Fruit fly (Drosophila melanogaster) whole organism, embryonic: ENCODE results near the gene wapl.

Experiments used
- Ada2b ChIP-seq: fragments of 200-800 bp; sonication (Bioruptor generic); IDR thresholded peaks from 2 replicates; pipeline ENCODE4 v1.3.6; 2022; ENCODE audit warnings: missing biosample characterization, missing genetic modification characterization
- CG10147 ChIP-seq: fragments of 200-800 bp; sonication (Bioruptor generic); optimal IDR thresholded peaks from 2 replicates; lab custom pipeline; 2019; ENCODE audit warnings: missing biosample characterization, mild to moderate bottlenecking, missing genetic modification characterization, moderate library complexity
- CG10267 ChIP-seq: fragments of 200-800 bp; sonication (Bioruptor generic); optimal IDR thresholded peaks from 2 replicates; lab custom pipeline; 2018; ENCODE audit warnings: missing biosample characterization, mild to moderate bottlenecking, missing genetic modification characterization, moderate library complexity
- CG11247 ChIP-seq: fragments of 200-800 bp; sonication (Bioruptor generic); IDR thresholded peaks from 2 replicates; pipeline ENCODE4 v1.3.6; 2022; ENCODE audit warnings: missing biosample characterization, missing genetic modification characterization
- CG12104 ChIP-seq: fragments of 200-800 bp; sonication (Bioruptor generic); optimal IDR thresholded peaks from 3 replicates; lab custom pipeline; 2016; ENCODE audit warnings: missing biosample characterization, missing genetic modification characterization
- CG13624 ChIP-seq: fragments of 200-800 bp; sonication (Bioruptor generic); optimal IDR thresholded peaks from 2 replicates; lab custom pipeline; 2016; ENCODE audit warnings: missing biosample characterization, missing genetic modification characterization
- CG13894 ChIP-seq: fragments of 200-800 bp; sonication (Bioruptor generic); optimal IDR thresholded peaks from 3 replicates; lab custom pipeline; 2018; ENCODE audit warnings: missing biosample characterization, mild to moderate bottlenecking, missing genetic modification characterization, moderate library complexity
- CG14710 ChIP-seq: fragments of 200-800 bp; sonication (Bioruptor generic); optimal IDR thresholded peaks from 3 replicates; lab custom pipeline; 2019; ENCODE audit warnings: missing biosample characterization, mild to moderate bottlenecking, missing genetic modification characterization, moderate library complexity
- CG1603 ChIP-seq: fragments of 200-800 bp; sonication (Bioruptor generic); optimal IDR thresholded peaks from 2 replicates; lab custom pipeline; 2019; ENCODE audit warnings: missing biosample characterization, mild to moderate bottlenecking, missing genetic modification characterization, moderate library complexity
- CG18262 ChIP-seq: fragments of 200-800 bp; optimal IDR thresholded peaks from 3 replicates; lab custom pipeline; 2019; ENCODE audit warnings: missing biosample characterization, mild to moderate bottlenecking, missing genetic modification characterization, moderate library complexity
- CG31388 ChIP-seq: fragments of 200-800 bp; sonication (Bioruptor generic); optimal IDR thresholded peaks from 2 replicates; lab custom pipeline; 2016; ENCODE audit warnings: missing biosample characterization, missing genetic modification characterization
- CG4820 ChIP-seq: fragments of 200-800 bp; sonication (Bioruptor generic); optimal IDR thresholded peaks from 3 replicates; lab custom pipeline; 2016; ENCODE audit warnings: missing biosample characterization, missing genetic modification characterization
- CG6683 ChIP-seq: fragments of 200-800 bp; sonication (Bioruptor generic); optimal IDR thresholded peaks from 2 replicates; lab custom pipeline; 2017; ENCODE audit warnings: missing biosample characterization, mild to moderate bottlenecking, missing genetic modification characterization, missing genetic modification reagents
- CG6689 ChIP-seq: fragments of 200-800 bp; sonication (Bioruptor generic); IDR thresholded peaks from 2 replicates; pipeline ENCODE4 v1.3.6; 2022; ENCODE audit warnings: missing biosample characterization, missing genetic modification characterization
- CG6765 ChIP-seq: fragments of 200-800 bp; sonication (Bioruptor generic); optimal IDR thresholded peaks from 3 replicates; lab custom pipeline; 2017; ENCODE audit warnings: missing biosample characterization, mild to moderate bottlenecking, missing genetic modification characterization
- CG7357 ChIP-seq: fragments of 200-800 bp; sonication (Bioruptor generic); IDR thresholded peaks from 3 replicates; pipeline ENCODE4 v1.3.6; 2022; ENCODE audit warnings: missing biosample characterization, missing genetic modification characterization
- CG8089 ChIP-seq: fragments of 200-800 bp; sonication (Bioruptor generic); optimal IDR thresholded peaks from 3 replicates; lab custom pipeline; 2016; ENCODE audit warnings: missing biosample characterization, missing genetic modification characterization
- CG9437 ChIP-seq: fragments of 200-800 bp; sonication (Bioruptor generic); optimal IDR thresholded peaks from 2 replicates; lab custom pipeline; 2018; ENCODE audit warnings: missing biosample characterization, mild to moderate bottlenecking, missing genetic modification characterization
- Dip2 ChIP-seq: fragments of 200-800 bp; sonication (Bioruptor generic); IDR thresholded peaks from 2 replicates; pipeline ENCODE4 v1.3.6; 2022; ENCODE audit warnings: missing biosample characterization, missing genetic modification characterization
- Doc3 ChIP-seq: fragments of 200-800 bp; sonication (Bioruptor generic); IDR thresholded peaks from 3 replicates; pipeline ENCODE4 v1.3.6; 2022; ENCODE audit warnings: missing biosample characterization, missing genetic modification characterization; ENCODE audit not compliant: partially characterized antibody
- Gsc ChIP-seq: fragments of 200-800 bp; sonication (Bioruptor generic); IDR thresholded peaks from 2 replicates; pipeline ENCODE4 v1.3.6; 2022; ENCODE audit warnings: missing biosample characterization, missing genetic modification characterization
- H15 ChIP-seq: fragments of 200-800 bp; sonication (Bioruptor generic); IDR thresholded peaks from 3 replicates; pipeline ENCODE4 v1.3.6; 2022; ENCODE audit warnings: missing biosample characterization, missing genetic modification characterization
- Hr51 ChIP-seq, 2 experiments: fragments of 200-800 bp; sonication (Bioruptor generic); optimal IDR thresholded peaks; 2 replicates in 1 of 2; 3 replicates in 1 of 2; lab custom pipeline; 2016 to 2018; ENCODE audit warnings: missing biosample characterization in 2 of 2, missing genetic modification characterization in 2 of 2, mild to moderate bottlenecking in 1 of 2, moderate library complexity in 1 of 2
- Med ChIP-seq: fragments of 200-800 bp; sonication (Bioruptor generic); peaks from one replicate; lab custom pipeline; 2016; ENCODE audit warnings: missing biosample characterization, missing genetic modification characterization, mild to moderate bottlenecking, inconsistent platforms, moderate library complexity
- Oli ChIP-seq: fragments of 200-800 bp; sonication (Bioruptor generic); optimal IDR thresholded peaks from 2 replicates; lab custom pipeline; 2018; ENCODE audit warnings: missing biosample characterization, mild to moderate bottlenecking, missing genetic modification characterization, moderate library complexity
- Side ChIP-seq: fragments of 200-800 bp; sonication (Bioruptor generic); optimal IDR thresholded peaks from 2 replicates; lab custom pipeline; 2016; ENCODE audit warnings: missing biosample characterization, missing genetic modification characterization
- Stat92E ChIP-seq, 3 experiments: fragments of >200 bp in 2 of 3; fragments of 200-800 bp in 1 of 3; sonication (Bioruptor generic) in 1 of 3; optimal IDR thresholded peaks; 2 replicates each; lab custom pipeline; 2017 to 2019; ENCODE audit warnings: missing biosample characterization in 3 of 3, missing genetic modification characterization in 3 of 3, mild to moderate bottlenecking in 1 of 3, moderate library complexity in 1 of 3
- Taf1 ChIP-seq: fragments of 200-800 bp; sonication (Bioruptor generic); IDR thresholded peaks from 2 replicates; pipeline ENCODE4 v1.3.6; 2022; ENCODE audit warnings: missing biosample characterization, missing genetic modification characterization
- Tbp ChIP-seq: fragments of >200 bp; optimal IDR thresholded peaks from 2 replicates; lab custom pipeline; 2018; ENCODE audit warnings: missing biosample characterization, missing genetic modification characterization
- amos ChIP-seq: fragments of 200-800 bp; sonication (Bioruptor generic); IDR thresholded peaks from 2 replicates; pipeline ENCODE4 v1.3.6; 2022; ENCODE audit warnings: missing biosample characterization, missing genetic modification characterization; ENCODE audit not compliant: partially characterized antibody
- bbx ChIP-seq: fragments of 200-800 bp; sonication (Bioruptor generic); IDR thresholded peaks from 2 replicates; pipeline ENCODE4 v1.3.6; 2022; ENCODE audit warnings: missing biosample characterization, missing genetic modification characterization; ENCODE audit not compliant: partially characterized antibody
- bcd ChIP-seq: fragments of 200-800 bp; sonication (Bioruptor generic); optimal IDR thresholded peaks from 2 replicates; lab custom pipeline; 2017; ENCODE audit warnings: missing biosample characterization, mild to moderate bottlenecking, missing genetic modification characterization
- cwo ChIP-seq: fragments of 200-800 bp; sonication (Bioruptor generic); optimal IDR thresholded peaks from 3 replicates; lab custom pipeline; 2017; ENCODE audit warnings: missing biosample characterization, missing genetic modification characterization, mild to moderate bottlenecking, moderate library complexity, missing genetic modification reagents
- dmrt11E ChIP-seq: fragments of 200-800 bp; sonication (Bioruptor generic); optimal IDR thresholded peaks from 3 replicates; lab custom pipeline; 2018; ENCODE audit warnings: missing biosample characterization, mild to moderate bottlenecking, missing genetic modification characterization, moderate library complexity
- esg ChIP-seq: fragments of 200-800 bp; sonication (Bioruptor generic); conservative IDR thresholded peaks from 2 replicates; pipeline ENCODE4 v1.3.6; 2022; ENCODE audit warnings: missing biosample characterization, missing genetic modification characterization
- eve ChIP-seq, 2 experiments: fragments of >200 bp; optimal IDR thresholded peaks; 2 replicates each; lab custom pipeline; 2017; ENCODE audit warnings: missing biosample characterization in 2 of 2, missing genetic modification characterization in 2 of 2
- hth ChIP-seq: fragments of >200 bp; optimal IDR thresholded peaks from 2 replicates; lab custom pipeline; 2017; ENCODE audit warnings: inconsistent platforms
- kah ChIP-seq: fragments of 200-800 bp; sonication (Bioruptor generic); optimal IDR thresholded peaks from 2 replicates; lab custom pipeline; 2018; ENCODE audit warnings: missing biosample characterization, mild to moderate bottlenecking, missing genetic modification characterization
- ken ChIP-seq: fragments of 200-800 bp; sonication (Bioruptor generic); IDR thresholded peaks from 3 replicates; pipeline ENCODE4 v1.3.6; 2022; ENCODE audit warnings: missing biosample characterization, missing genetic modification characterization
- mam ChIP-seq: fragments of 200-800 bp; sonication (Bioruptor generic); optimal IDR thresholded peaks from 3 replicates; lab custom pipeline; 2016; ENCODE audit warnings: missing biosample characterization, missing genetic modification characterization
- mirr ChIP-seq: fragments of 200-800 bp; sonication (Bioruptor generic); optimal IDR thresholded peaks from 3 replicates; lab custom pipeline; 2018; ENCODE audit warnings: missing biosample characterization, mild to moderate bottlenecking, missing genetic modification characterization
- pho ChIP-seq: fragments of 200-800 bp; sonication (Bioruptor generic); optimal IDR thresholded peaks from 2 replicates; lab custom pipeline; 2016; ENCODE audit warnings: missing biosample characterization, missing genetic modification characterization
- repo ChIP-seq: fragments of 200-800 bp; sonication (Bioruptor generic); optimal IDR thresholded peaks from 2 replicates; lab custom pipeline; 2016; ENCODE audit warnings: missing biosample characterization, missing genetic modification characterization
- so ChIP-seq: fragments of 200-800 bp; sonication (Bioruptor generic); IDR thresholded peaks from 3 replicates; pipeline ENCODE4 v1.3.6; 2022; ENCODE audit warnings: missing biosample characterization, missing genetic modification characterization
- ssp ChIP-seq: fragments of 200-800 bp; sonication (Bioruptor generic); IDR thresholded peaks from 2 replicates; pipeline ENCODE4 v1.3.6; 2022; ENCODE audit warnings: missing biosample characterization, missing genetic modification characterization
- twi ChIP-seq: fragments of 200-800 bp; optimal IDR thresholded peaks from 2 replicates; lab custom pipeline; 2019; ENCODE audit warnings: missing biosample characterization, mild to moderate bottlenecking, missing genetic modification characterization, moderate library complexity
- vnd ChIP-seq: fragments of 200-800 bp; sonication (Bioruptor generic); IDR thresholded peaks from 3 replicates; pipeline ENCODE4 v1.3.6; 2022; ENCODE audit warnings: missing biosample characterization, missing genetic modification characterization; ENCODE audit not compliant: partially characterized antibody
- vvl ChIP-seq: fragments of 200-800 bp; sonication (Bioruptor generic); IDR thresholded peaks from 2 replicates; pipeline ENCODE4 v1.3.6; 2022; ENCODE audit warnings: missing biosample characterization, missing genetic modification characterization

wapl gene

dm6 chrX:2145690-2146470 lies 12.9 kb downstream of the wapl start (continued):
- TF ChIP-seq Doc3 (GFP tag; lab: Robert Waterston, UW) (peak; percentile 78), cwo (GFP tag; lab: Kevin White, UChicago) (peak; percentile 12), repo (GFP tag; lab: Kevin White, UChicago) (peak; percentile 5), H15 (GFP tag; lab: Robert Waterston, UW) (0 out of 3 replicates have a peak, but pooled peaks have one; percentile 12), Stat92E (GFP tag; optimal IDR thresholded peaks at IDR 0.05; lab: Kevin White, UChicago) (peak in 1 of 3 experiments; percentile 3), Med (GFP tag; lab: Kevin White, UChicago) (peak; percentile 92), CG1603 (tag; lab: Kevin White, UChicago) (peak; percentile 8), so (no peak), CG13624 (GFP tag; lab: Kevin White, UChicago) (peak; percentile 61), vnd (peak; percentile 79), Dip2 (GFP tag; lab: Robert Waterston, UW) (no peak), Oli (tag; lab: Kevin White, UChicago) (no peak), CG10267 (tag; lab: Kevin White, UChicago) (peak; percentile 15), pho (GFP tag; lab: Kevin White, UChicago) (peak; percentile 35), mam (GFP tag; lab: Kevin White, UChicago) (peak; percentile 31), vvl (no peak; the same call in 1 of the 2 replicates), hth (lab: Kevin White, UChicago) (no peak), ken (GFP tag; lab: Robert Waterston, UW) (no peak), CG11247 (GFP tag; lab: Robert Waterston, UW) (0 out of 2 replicates have a peak, but pooled peaks have one; percentile 6), ssp (GFP tag; lab: Robert Waterston, UW) (peak; percentile 31; the same call in 1 of the 2 replicates), Hr51 (GFP tag; optimal IDR thresholded peaks at IDR 0.05; lab: Kevin White, UChicago) (peak in 1 of 2 experiments; percentile 28), Ada2b (no peak), mirr (GFP tag; lab: Kevin White, UChicago) (peak; percentile 23), dmrt11E (peak; percentile 31), twi (tag; lab: Kevin White, UChicago) (peak; percentile 6), CG31388 (no peak), CG6689 (peak; percentile 43; the same call in 1 of the 2 replicates), bbx (GFP tag; lab: Robert Waterston, UW) (peak; percentile 62), esg (GFP tag; lab: Robert Waterston, UW) (0 out of 2 replicates have a peak, but pooled peaks have one; percentile 35), CG7357 (GFP tag; lab: Robert Waterston, UW) (peak; percentile 38; the same call in 1 of the 3 replicates), Tbp (no peak), CG6683 (GFP tag; lab: Kevin White, UChicago) (no peak), CG8089 (no peak), Gsc (GFP tag; lab: Robert Waterston, UW) (no peak), CG14710 (tag; lab: Kevin White, UChicago) (peak; percentile 2), Side (peak; percentile 9), CG6765 (GFP tag; lab: Kevin White, UChicago) (peak; percentile 32), CG13894 (tag; lab: Kevin White, UChicago) (peak; percentile 42), CG9437 (GFP tag; lab: Kevin White, UChicago) (peak; percentile 9), CG10147 (GFP tag; lab: Kevin White, UChicago) (peak; percentile 55), CG4820 (GFP tag; lab: Kevin White, UChicago) (no peak), kah (GFP tag; lab: Kevin White, UChicago) (no peak), Taf1 (GFP tag; lab: Robert Waterston, UW) (0 out of 2 replicates have a peak, but pooled peaks have one; percentile 35), amos (GFP tag; lab: Robert Waterston, UW) (peak; percentile 68), bcd (GFP tag; lab: Kevin White, UChicago) (peak; percentile 42), CG12104 (no peak), eve (GFP tag; optimal IDR thresholded peaks at IDR 0.05; lab: Kevin White, UChicago) (no peak), CG18262 (tag; lab: Kevin White, UChicago) (peak; percentile 37)
